Worm (Caenorhabditis elegans) whole organism, mixed stage, embryonic: Measurements from ENCODE around the gene cal-3.

Experiments
- flh-1 ChIP-seq: fragments of 200-800 bp; sonication (Bioruptor generic); optimal IDR thresholded peaks from 2 replicates; lab custom pipeline; 2018; ENCODE audit warnings: mild to moderate bottlenecking, missing genetic modification characterization, moderate library complexity, missing compliant biosample characterization
- pha-4 ChIP-seq: fragments of 150-350 bp; optimal IDR thresholded peaks from 2 replicates; lab custom pipeline; 2018; ENCODE audit warnings: missing biosample characterization, missing genetic modification reagents, missing genetic modification characterization
- snpc-4 ChIP-seq: fragments of 150-350 bp; optimal IDR thresholded peaks from 2 replicates; lab custom pipeline; 2014; ENCODE audit warnings: missing biosample characterization, missing genetic modification characterization
- unc-62 ChIP-seq: fragments of 150-350 bp; optimal IDR thresholded peaks from 2 replicates; lab custom pipeline; 2014; ENCODE audit warnings: missing biosample characterization, missing genetic modification reagents, missing genetic modification characterization

DNA sequence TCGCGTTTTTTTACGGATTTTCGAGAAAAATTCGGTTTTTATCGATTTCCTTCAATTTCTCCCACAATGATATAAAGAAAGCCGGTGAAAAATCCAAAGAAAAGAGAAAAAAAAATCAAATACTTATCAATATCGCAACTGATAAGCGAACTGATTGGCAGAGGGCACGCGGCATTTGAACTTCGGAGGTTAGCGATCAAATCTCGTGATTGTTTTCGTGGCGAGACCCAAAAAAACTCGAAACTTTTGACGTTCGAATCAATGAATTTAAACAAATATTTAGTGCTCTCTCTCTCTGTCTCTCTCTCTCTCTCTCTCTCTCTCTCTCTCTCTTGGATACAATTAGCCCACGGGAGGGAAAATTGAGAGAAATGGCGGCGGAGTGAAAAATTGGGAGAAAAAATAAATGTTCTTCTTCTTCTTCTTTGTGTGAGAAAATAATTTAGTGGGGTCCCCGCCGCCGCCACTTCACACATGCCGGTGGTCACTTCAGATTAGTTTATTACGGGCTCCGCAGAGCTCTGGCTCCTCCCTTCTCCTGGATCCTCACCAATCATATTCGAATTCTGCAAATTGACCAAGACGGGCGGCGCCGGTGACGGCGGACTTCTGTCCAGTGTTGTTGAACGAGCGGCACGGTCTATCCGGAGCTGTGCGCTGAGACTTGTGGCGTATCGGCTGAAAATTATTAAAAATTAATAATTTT is 20.3 kb downstream of the cal-3 start:
- no peak for TF ChIP-seq snpc-4
- TF ChIP-seq unc-62 = no peak
- no peak for TF ChIP-seq flh-1 (GFP tag; lab: Kevin White, UChicago)
- TF ChIP-seq pha-4 (tag; lab: Kevin White, UChicago) = no peak
